1 fruit fly cellular context compared by ENCODE assay signal in the genomic region with DNA sequence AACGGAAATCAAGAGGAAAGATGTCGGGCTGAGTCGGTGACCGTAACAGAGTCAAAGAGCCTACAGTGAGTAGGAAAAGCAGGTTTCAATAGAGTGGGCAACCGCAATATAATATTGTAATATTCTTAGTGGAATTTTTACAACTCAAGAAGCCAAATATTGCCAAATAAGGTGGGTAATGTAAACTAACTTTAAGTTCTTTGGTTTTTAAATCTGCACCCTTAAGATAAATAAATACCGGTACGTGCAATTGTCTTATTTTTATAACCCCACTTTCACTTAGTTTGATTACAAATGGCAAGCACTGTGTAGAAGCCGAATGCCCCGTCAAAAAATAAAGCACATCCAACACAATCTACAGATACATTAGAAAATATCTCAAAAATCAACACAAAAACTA.
TF ChIP-seq lines count a peak whose summit lies in the region.

No protein-coding gene starts in this region.

TF ChIP-seq in whole organism, embryonic, 481 proteins besides CTCF, POLR2A, EP300 and RAD21 (continued from another document and continues in another):
- no peak for TF ChIP-seq lbe (GFP tag; optimal IDR thresholded peaks at IDR 0.05; lab: Kevin White, UChicago)
- no peak for TF ChIP-seq ato (GFP tag; IDR thresholded peaks at IDR 0.05; lab: Robert Waterston, UW; ENCODE audit: partially characterized antibody)
- no peak for TF ChIP-seq zen2 (GFP tag; IDR thresholded peaks at IDR 0.05; lab: Robert Waterston, UW; ENCODE audit: partially characterized antibody)
- TF ChIP-seq CG43689 (GFP tag; IDR thresholded peaks at IDR 0.05; lab: Robert Waterston, UW) = no peak
- TF ChIP-seq CG7987 (GFP tag; optimal IDR thresholded peaks at IDR 0.05; lab: Kevin White, UChicago) = no peak
- no peak for TF ChIP-seq CG13287 (GFP tag; IDR thresholded peaks at IDR 0.05; lab: Robert Waterston, UW; ENCODE audit: partially characterized antibody)
- no peak for TF ChIP-seq gfzf (GFP tag; optimal IDR thresholded peaks at IDR 0.05; lab: Kevin White, UChicago)
- TF ChIP-seq zf30C (GFP tag; optimal IDR thresholded peaks at IDR 0.05; lab: Kevin White, UChicago) = no peak
- no peak for TF ChIP-seq ERR (GFP tag; optimal IDR thresholded peaks at IDR 0.05; lab: Kevin White, UChicago)
- TF ChIP-seq CG6854 (GFP tag; optimal IDR thresholded peaks at IDR 0.05; lab: Kevin White, UChicago) = no peak
- TF ChIP-seq Camta (GFP tag; optimal IDR thresholded peaks at IDR 0.05; lab: Kevin White, UChicago) = no peak
- no peak for TF ChIP-seq CG31441 (GFP tag; IDR thresholded peaks at IDR 0.05; lab: Robert Waterston, UW)
- TF ChIP-seq CG34422 (GFP tag; IDR thresholded peaks at IDR 0.05; lab: Robert Waterston, UW) = 0 out of 3 replicates have a peak, but pooled peaks have one; percentile 7
- no peak for TF ChIP-seq Hr51 (GFP tag; optimal IDR thresholded peaks at IDR 0.05; lab: Kevin White, UChicago)
- TF ChIP-seq Dip2 (GFP tag; IDR thresholded peaks at IDR 0.05; lab: Robert Waterston, UW) = no peak
- no peak for TF ChIP-seq CG3407 (GFP tag; optimal IDR thresholded peaks at IDR 0.05; lab: Kevin White, UChicago)
- TF ChIP-seq Lim3 (GFP tag; IDR thresholded peaks at IDR 0.05; lab: Robert Waterston, UW) = no peak
- peak; percentile 21 for TF ChIP-seq CG3847 (GFP tag; IDR thresholded peaks at IDR 0.05; lab: Robert Waterston, UW)
- TF ChIP-seq bigmax (GFP tag; optimal IDR thresholded peaks at IDR 0.05; lab: Kevin White, UChicago) = no peak
- no peak for TF ChIP-seq CG30431 (GFP tag; optimal IDR thresholded peaks at IDR 0.05; lab: Kevin White, UChicago)
- TF ChIP-seq CG34376 (GFP tag; optimal IDR thresholded peaks at IDR 0.05; lab: Kevin White, UChicago) = no peak
- TF ChIP-seq CG6813 (GFP tag; optimal IDR thresholded peaks at IDR 0.05; lab: Kevin White, UChicago) = no peak
- TF ChIP-seq Asciz (GFP tag; optimal IDR thresholded peaks at IDR 0.05; lab: Kevin White, UChicago) = no peak
- no peak for TF ChIP-seq CG5180 (GFP tag; optimal IDR thresholded peaks at IDR 0.05; lab: Kevin White, UChicago)
- no peak for TF ChIP-seq CG13123 (GFP tag; optimal IDR thresholded peaks at IDR 0.05; lab: Kevin White, UChicago)
- TF ChIP-seq ase (GFP tag; IDR thresholded peaks at IDR 0.05; lab: Robert Waterston, UW) = no peak
- no peak for TF ChIP-seq CG17912 (GFP tag; optimal IDR thresholded peaks at IDR 0.05; lab: Kevin White, UChicago)
- TF ChIP-seq CG12659 (GFP tag; optimal IDR thresholded peaks at IDR 0.05; lab: Kevin White, UChicago) = no peak
- TF ChIP-seq Dp (GFP tag; optimal IDR thresholded peaks at IDR 0.05; lab: Kevin White, UChicago) = no peak
- TF ChIP-seq stc (GFP tag; IDR thresholded peaks at IDR 0.05; lab: Robert Waterston, UW) = no peak
- no peak for TF ChIP-seq Hmx (GFP tag; optimal IDR thresholded peaks at IDR 0.05; lab: Kevin White, UChicago)
- TF ChIP-seq Ravus (GFP tag; IDR thresholded peaks at IDR 0.05; lab: Robert Waterston, UW) = no peak; the same call in 1 of the 2 replicates
- TF ChIP-seq crol (GFP tag; IDR thresholded peaks at IDR 0.05; lab: Robert Waterston, UW) = no peak
- no peak for TF ChIP-seq CG18011 (GFP tag; optimal IDR thresholded peaks at IDR 0.05; lab: Kevin White, UChicago)
- peak; percentile 40 for TF ChIP-seq CG15269 (tag; optimal IDR thresholded peaks at IDR 0.05; lab: Kevin White, UChicago)
- TF ChIP-seq CG1792 (GFP tag; optimal IDR thresholded peaks at IDR 0.05; lab: Kevin White, UChicago) = no peak
- TF ChIP-seq repo (GFP tag; optimal IDR thresholded peaks at IDR 0.05; lab: Kevin White, UChicago) = no peak
- TF ChIP-seq exex (tag; optimal IDR thresholded peaks at IDR 0.05; lab: Kevin White, UChicago) = no peak
- TF ChIP-seq CG3995 (GFP tag; optimal IDR thresholded peaks at IDR 0.05; lab: Kevin White, UChicago) = no peak
- TF ChIP-seq CG4730 (GFP tag; IDR thresholded peaks at IDR 0.05; lab: Robert Waterston, UW) = 0 out of 2 replicates have a peak, but pooled peaks have one; percentile 8
- no peak; the same call in 1 of the 2 replicates for TF ChIP-seq CG9215 (GFP tag; IDR thresholded peaks at IDR 0.05; lab: Robert Waterston, UW)
- no peak for TF ChIP-seq yki (optimal IDR thresholded peaks at IDR 0.05; lab: Kevin White, UChicago)
- no peak for TF ChIP-seq hth (optimal IDR thresholded peaks at IDR 0.05; lab: Kevin White, UChicago)
- no peak for TF ChIP-seq CG9876 (GFP tag; optimal IDR thresholded peaks at IDR 0.05; lab: Kevin White, UChicago)
- TF ChIP-seq toy (GFP tag; IDR thresholded peaks at IDR 0.05; lab: Robert Waterston, UW) = no peak
- TF ChIP-seq pros (GFP tag; optimal IDR thresholded peaks at IDR 0.05; lab: Kevin White, UChicago) = no peak
- no peak for TF ChIP-seq ems (GFP tag; optimal IDR thresholded peaks at IDR 0.05; lab: Kevin White, UChicago)
- TF ChIP-seq CG2889 (GFP tag; IDR thresholded peaks at IDR 0.05; lab: Robert Waterston, UW) = no peak
- peak; percentile 11 for TF ChIP-seq CG12219 (GFP tag; optimal IDR thresholded peaks at IDR 0.05; lab: Kevin White, UChicago)
- no peak for TF ChIP-seq D19B (GFP tag; optimal IDR thresholded peaks at IDR 0.05; lab: Kevin White, UChicago)
- peak; percentile 31; the same call in 1 of the 2 replicates for TF ChIP-seq CG10959 (GFP tag; IDR thresholded peaks at IDR 0.05; lab: Robert Waterston, UW)
- TF ChIP-seq pita (GFP tag; optimal IDR thresholded peaks at IDR 0.05; lab: Kevin White, UChicago) = no peak
- TF ChIP-seq Opbp (GFP tag; IDR thresholded peaks at IDR 0.05; lab: Robert Waterston, UW; ENCODE audit: partially characterized antibody) = no peak
- no peak for TF ChIP-seq eyg (GFP tag; optimal IDR thresholded peaks at IDR 0.05; lab: Kevin White, UChicago)
- TF ChIP-seq caup (GFP tag; optimal IDR thresholded peaks at IDR 0.05; lab: Kevin White, UChicago; ENCODE audit: severe bottlenecking) = no peak
- TF ChIP-seq pho (GFP tag; optimal IDR thresholded peaks at IDR 0.05; lab: Kevin White, UChicago) = no peak
- TF ChIP-seq Rx (GFP tag; IDR thresholded peaks at IDR 0.05; lab: Robert Waterston, UW) = no peak; the same call in 1 of the 2 replicates
- no peak for TF ChIP-seq gem (tag; optimal IDR thresholded peaks at IDR 0.05; lab: Kevin White, UChicago)
- no peak for TF ChIP-seq nerfin-1 (tag; optimal IDR thresholded peaks at IDR 0.05; lab: Kevin White, UChicago)
- TF ChIP-seq tgo (GFP tag; IDR thresholded peaks at IDR 0.05; lab: Robert Waterston, UW) = peak; percentile 41; the same call in 1 of the 3 replicates
- TF ChIP-seq CG18619 (GFP tag; optimal IDR thresholded peaks at IDR 0.05; lab: Kevin White, UChicago) = no peak
- no peak for TF ChIP-seq pum (GFP tag; optimal IDR thresholded peaks at IDR 0.05; lab: Kevin White, UChicago)
- TF ChIP-seq CG14860 (GFP tag; IDR thresholded peaks at IDR 0.05; lab: Robert Waterston, UW; ENCODE audit: partially characterized antibody) = no peak
- no peak for TF ChIP-seq Scr (GFP tag; IDR thresholded peaks at IDR 0.05; lab: Robert Waterston, UW; ENCODE audit: partially characterized antibody)
- no peak for TF ChIP-seq bab2 (GFP tag; optimal IDR thresholded peaks at IDR 0.05; lab: Kevin White, UChicago)
- no peak for TF ChIP-seq sqz (GFP tag; optimal IDR thresholded peaks at IDR 0.05; lab: Kevin White, UChicago)
- TF ChIP-seq CG6272 (GFP tag; IDR thresholded peaks at IDR 0.05; lab: Robert Waterston, UW) = no peak
- no peak for TF ChIP-seq Jarid2 (GFP tag; optimal IDR thresholded peaks at IDR 0.05; lab: Kevin White, UChicago)
- TF ChIP-seq knrl (GFP tag; IDR thresholded peaks at IDR 0.05; lab: Robert Waterston, UW; ENCODE audit: partially characterized antibody) = no peak
- no peak for TF ChIP-seq oc (tag; optimal IDR thresholded peaks at IDR 0.05; lab: Kevin White, UChicago)
- no peak for TF ChIP-seq CG12299 (tag; optimal IDR thresholded peaks at IDR 0.05; lab: Kevin White, UChicago)
- TF ChIP-seq H2.0 (GFP tag; IDR thresholded peaks at IDR 0.05; lab: Robert Waterston, UW) = no peak
- TF ChIP-seq rib (GFP tag; IDR thresholded peaks at IDR 0.05; lab: Robert Waterston, UW) = no peak
- TF ChIP-seq Dek (tag; optimal IDR thresholded peaks at IDR 0.05; lab: Kevin White, UChicago) = no peak
- TF ChIP-seq dimm (GFP tag; IDR thresholded peaks at IDR 0.05; lab: Robert Waterston, UW) = no peak
- TF ChIP-seq CG16779 (GFP tag; IDR thresholded peaks at IDR 0.05; lab: Robert Waterston, UW) = no peak
- TF ChIP-seq TFAM (GFP tag; optimal IDR thresholded peaks at IDR 0.05; lab: Kevin White, UChicago) = no peak
- TF ChIP-seq CG16815 (GFP tag; optimal IDR thresholded peaks at IDR 0.05; lab: Kevin White, UChicago) = no peak
- TF ChIP-seq az2 (GFP tag; optimal IDR thresholded peaks at IDR 0.05; lab: Kevin White, UChicago) = no peak
- no peak for TF ChIP-seq Trl (optimal IDR thresholded peaks at IDR 0.05; lab: Kevin White, UChicago)
- no peak for TF ChIP-seq Trl (GFP tag; optimal IDR thresholded peaks at IDR 0.05; lab: Kevin White, UChicago)
- TF ChIP-seq ind (GFP tag; optimal IDR thresholded peaks at IDR 0.05; lab: Kevin White, UChicago) = no peak
- TF ChIP-seq CG6175 (GFP tag; IDR thresholded peaks at IDR 0.05; lab: Robert Waterston, UW) = no peak
- TF ChIP-seq CG7556 (GFP tag; optimal IDR thresholded peaks at IDR 0.05; lab: Kevin White, UChicago) = no peak
- TF ChIP-seq shn (GFP tag; optimal IDR thresholded peaks at IDR 0.05; lab: Kevin White, UChicago) = no peak
- no peak for TF ChIP-seq CG17385 (GFP tag; optimal IDR thresholded peaks at IDR 0.05; lab: Kevin White, UChicago)
- no peak for TF ChIP-seq fd64A (GFP tag; optimal IDR thresholded peaks at IDR 0.05; lab: Kevin White, UChicago)
- TF ChIP-seq Ets65A (GFP tag; lab: Kevin White, UChicago) = no peak
- TF ChIP-seq Xrp1 (GFP tag; IDR thresholded peaks at IDR 0.05; lab: Robert Waterston, UW) = peak; percentile 15; the same call in 1 of the 2 replicates
- no peak for TF ChIP-seq en (GFP tag; optimal IDR thresholded peaks at IDR 0.05; lab: Kevin White, UChicago)
- TF ChIP-seq CG10565 (GFP tag; optimal IDR thresholded peaks at IDR 0.05; lab: Kevin White, UChicago) = no peak
- no peak for TF ChIP-seq slp2 (GFP tag; optimal IDR thresholded peaks at IDR 0.05; lab: Kevin White, UChicago)
- no peak for TF ChIP-seq CG4328 (GFP tag; optimal IDR thresholded peaks at IDR 0.05; lab: Kevin White, UChicago)
- 0 out of 2 replicates have a peak, but pooled peaks have one; percentile 36 for TF ChIP-seq MBD-R2 (GFP tag; IDR thresholded peaks at IDR 0.05; lab: Robert Waterston, UW)
- TF ChIP-seq CG6791 (GFP tag; IDR thresholded peaks at IDR 0.05; lab: Robert Waterston, UW; ENCODE audit: partially characterized antibody) = no peak
- TF ChIP-seq NC2α (GFP tag; optimal IDR thresholded peaks at IDR 0.05; lab: Kevin White, UChicago) = no peak
- no peak for TF ChIP-seq CG8765 (GFP tag; IDR thresholded peaks at IDR 0.05; lab: Robert Waterston, UW)
- TF ChIP-seq CG16863 (GFP tag; optimal IDR thresholded peaks at IDR 0.05; lab: Kevin White, UChicago) = no peak
- TF ChIP-seq CG4404 (GFP tag; IDR thresholded peaks at IDR 0.05; lab: Robert Waterston, UW) = peak; percentile 44
- TF ChIP-seq CG8089 (GFP tag; optimal IDR thresholded peaks at IDR 0.05; lab: Kevin White, UChicago) = no peak
- peak; percentile 11; the same call in 1 of the 2 replicates for TF ChIP-seq Taf1 (GFP tag; IDR thresholded peaks at IDR 0.05; lab: Robert Waterston, UW)
- TF ChIP-seq sna (GFP tag; IDR thresholded peaks at IDR 0.05; lab: Robert Waterston, UW; ENCODE audit: partially characterized antibody) = no peak
- TF ChIP-seq Dip3 (GFP tag; optimal IDR thresholded peaks at IDR 0.05; lab: Kevin White, UChicago) = no peak
- no peak for TF ChIP-seq psq (GFP tag; optimal IDR thresholded peaks at IDR 0.05; lab: Kevin White, UChicago)
- peak; percentile 40 for TF ChIP-seq CG9817 (tag; optimal IDR thresholded peaks at IDR 0.05; lab: Kevin White, UChicago)
- TF ChIP-seq sob (GFP tag; IDR thresholded peaks at IDR 0.05; lab: Robert Waterston, UW) = no peak
- TF ChIP-seq CG17359 (tag; optimal IDR thresholded peaks at IDR 0.05; lab: Kevin White, UChicago) = no peak
- no peak for TF ChIP-seq CG11247 (GFP tag; IDR thresholded peaks at IDR 0.05; lab: Robert Waterston, UW)
- no peak for TF ChIP-seq Six4 (GFP tag; optimal IDR thresholded peaks at IDR 0.05; lab: Kevin White, UChicago)
- no peak for TF ChIP-seq CG7372 (GFP tag; IDR thresholded peaks at IDR 0.05; lab: Robert Waterston, UW)
- no peak for TF ChIP-seq CrebB (tag; optimal IDR thresholded peaks at IDR 0.05; lab: Kevin White, UChicago)
- no peak for TF ChIP-seq ab (GFP tag; optimal IDR thresholded peaks at IDR 0.05; lab: Kevin White, UChicago)
- TF ChIP-seq CG32767 (GFP tag; IDR thresholded peaks at IDR 0.05; lab: Robert Waterston, UW) = peak; percentile 25; the same call in 1 of the 2 replicates
- no peak for TF ChIP-seq Adf1 (GFP tag; IDR thresholded peaks at IDR 0.05; lab: Robert Waterston, UW)
- no peak for TF ChIP-seq mirr (GFP tag; optimal IDR thresholded peaks at IDR 0.05; lab: Kevin White, UChicago)
- TF ChIP-seq Oli (tag; optimal IDR thresholded peaks at IDR 0.05; lab: Kevin White, UChicago) = no peak
- no peak for TF ChIP-seq CG8281 (tag; optimal IDR thresholded peaks at IDR 0.05; lab: Kevin White, UChicago)
- TF ChIP-seq CG1233 (GFP tag; optimal IDR thresholded peaks at IDR 0.05; lab: Kevin White, UChicago) = no peak
- TF ChIP-seq CG17612 (GFP tag; IDR thresholded peaks at IDR 0.05; lab: Robert Waterston, UW) = no peak
- no peak for TF ChIP-seq chinmo (GFP tag; IDR thresholded peaks at IDR 0.05; lab: Robert Waterston, UW; ENCODE audit: partially characterized antibody)
- TF ChIP-seq CG9437 (GFP tag; optimal IDR thresholded peaks at IDR 0.05; lab: Kevin White, UChicago) = no peak
- TF ChIP-seq ap (GFP tag; IDR thresholded peaks at IDR 0.05; lab: Robert Waterston, UW) = no peak
- TF ChIP-seq CG10979 (tag; optimal IDR thresholded peaks at IDR 0.05; lab: Kevin White, UChicago) = no peak
- no peak for TF ChIP-seq CG10147 (GFP tag; optimal IDR thresholded peaks at IDR 0.05; lab: Kevin White, UChicago)
- TF ChIP-seq CG31388 (GFP tag; optimal IDR thresholded peaks at IDR 0.05; lab: Kevin White, UChicago) = no peak
- no peak for TF ChIP-seq Chrac-16 (GFP tag; optimal IDR thresholded peaks at IDR 0.05; lab: Kevin White, UChicago)
- no peak for TF ChIP-seq scrt (GFP tag; optimal IDR thresholded peaks at IDR 0.05; lab: Kevin White, UChicago)
- no peak for TF ChIP-seq luna (GFP tag; optimal IDR thresholded peaks at IDR 0.05; lab: Kevin White, UChicago)
- no peak for TF ChIP-seq lola (GFP tag; optimal IDR thresholded peaks at IDR 0.05; lab: Kevin White, UChicago)
- no peak for TF ChIP-seq Bteb2 (GFP tag; optimal IDR thresholded peaks at IDR 0.05; lab: Kevin White, UChicago)
- TF ChIP-seq dan (GFP tag; IDR thresholded peaks at IDR 0.05; lab: Robert Waterston, UW) = no peak
- TF ChIP-seq CG1832 (GFP tag; optimal IDR thresholded peaks at IDR 0.05; lab: Kevin White, UChicago) = no peak
- TF ChIP-seq gce (GFP tag; IDR thresholded peaks at IDR 0.05; lab: Robert Waterston, UW) = no peak
